Fruit fly (Drosophila melanogaster): ENCODE results near the gene beta-PheRS.

DNA sequence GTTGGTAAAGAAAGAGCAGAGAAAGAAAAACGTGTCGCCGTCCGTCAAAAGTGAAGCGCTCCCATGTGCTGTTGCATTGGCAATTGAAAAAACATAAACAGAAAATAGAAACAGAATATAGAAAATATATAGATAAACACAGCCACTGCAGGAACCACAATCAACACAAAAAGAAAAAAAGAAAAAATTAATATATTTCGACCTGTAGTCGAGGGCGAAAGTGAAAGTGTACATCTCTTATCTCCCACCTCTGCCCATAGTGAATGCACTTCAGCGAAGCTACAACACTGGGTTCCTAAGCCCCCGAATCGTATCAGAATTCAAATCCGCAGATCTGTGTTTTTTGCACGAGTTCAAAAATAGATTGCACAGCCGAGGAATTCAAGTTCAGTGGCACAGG, 31.7 kb upstream of the beta-PheRS start:
- TF ChIP-seq Hnf4 (GFP tag; optimal IDR thresholded peaks at IDR 0.05) = no peak
- no peak for TF ChIP-seq HLH106 (tag; optimal IDR thresholded peaks at IDR 0.05)
- no peak for TF ChIP-seq psq (GFP tag; optimal IDR thresholded peaks at IDR 0.05)
- no peak for TF ChIP-seq h (GFP tag; optimal IDR thresholded peaks at IDR 0.05)
- TF ChIP-seq OdsH (GFP tag; optimal IDR thresholded peaks at IDR 0.05) = no peak
- TF ChIP-seq CG32264 (GFP tag; optimal IDR thresholded peaks at IDR 0.05) = no peak
- TF ChIP-seq br (GFP tag; optimal IDR thresholded peaks at IDR 0.05) = no peak
- TF ChIP-seq foxo (GFP tag; optimal IDR thresholded peaks at IDR 0.05) = no peak
- TF ChIP-seq Abd-B (GFP tag; optimal IDR thresholded peaks at IDR 0.05) = no peak
- TF ChIP-seq N (GFP tag; optimal IDR thresholded peaks at IDR 0.05) = no peak
- no peak for TF ChIP-seq Hr78 (GFP tag; optimal IDR thresholded peaks at IDR 0.05)
- TF ChIP-seq fru (GFP tag; optimal IDR thresholded peaks at IDR 0.05) = no peak
- TF ChIP-seq Hr83 (GFP tag; optimal IDR thresholded peaks at IDR 0.05; ENCODE audit: poor library complexity, severe bottlenecking) = no peak
